Worm (Caenorhabditis elegans): ENCODE data around the gene acs-22.

DNA sequence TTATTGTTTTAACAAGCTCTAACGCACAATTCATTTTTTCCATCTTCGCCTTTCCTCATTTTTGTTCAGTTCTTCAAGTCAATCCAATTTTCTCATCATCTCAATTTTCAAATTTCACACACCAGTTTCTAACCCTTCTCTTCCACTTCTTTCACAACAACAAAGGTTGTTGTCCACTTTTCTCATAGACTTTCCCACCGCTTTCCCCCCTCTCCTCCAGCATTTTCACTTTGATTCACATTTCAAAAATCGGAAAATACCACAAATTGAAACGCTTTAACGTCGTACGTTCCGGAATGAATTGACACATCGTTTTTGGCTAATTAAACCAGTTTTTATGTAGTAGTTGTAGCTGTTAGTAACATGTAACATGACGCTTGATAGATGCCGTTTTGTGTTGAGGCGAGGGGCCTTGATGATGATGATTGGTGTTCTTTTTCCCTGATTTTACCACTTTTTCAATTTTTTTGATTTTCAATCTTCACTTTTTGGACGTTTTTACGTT, 40.7 kb upstream of the acs-22 start:
- no peak for TF ChIP-seq unc-62 (GFP tag; optimal IDR thresholded peaks at IDR 0.05)
- no peak for TF ChIP-seq nhr-237 (tag; optimal IDR thresholded peaks at IDR 0.05)
- TF ChIP-seq nfya-1 (tag; optimal IDR thresholded peaks at IDR 0.05; ENCODE audit: insufficient read depth) = no peak
- no peak for TF ChIP-seq nhr-11 (tag; optimal IDR thresholded peaks at IDR 0.05)
- TF ChIP-seq skn-1 (tag; optimal IDR thresholded peaks at IDR 0.05) = no peak
- no peak for TF ChIP-seq ztf-11 (tag; optimal IDR thresholded peaks at IDR 0.05)
- TF ChIP-seq R02D3.7 (tag; optimal IDR thresholded peaks at IDR 0.05) = no peak
- TF ChIP-seq daf-12 (tag; optimal IDR thresholded peaks at IDR 0.05) = no peak
